Fruit fly (Drosophila melanogaster): ENCODE measurements around the gene grn.

The grn gene

DNA sequence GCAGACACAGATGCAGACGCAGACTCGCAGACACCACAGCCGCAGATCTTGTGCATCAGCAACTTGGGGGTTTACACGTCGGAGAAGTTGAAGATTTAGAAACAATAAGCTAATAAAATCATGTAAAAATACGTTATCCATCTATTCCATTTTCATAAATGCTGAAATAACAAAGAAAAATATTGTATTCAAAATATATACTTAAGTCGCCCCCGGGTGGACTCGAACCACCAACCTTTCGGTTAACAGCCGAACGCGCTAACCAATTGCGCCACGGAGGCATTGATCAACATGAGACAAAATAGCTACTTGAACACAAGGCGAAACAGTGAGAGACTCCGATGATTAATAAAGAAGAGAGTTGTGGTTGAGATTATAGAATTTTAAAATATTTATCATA, 41.9 kb downstream of the grn start (continued):
- no peak for TF ChIP-seq CG10979 (tag; optimal IDR thresholded peaks at IDR 0.05)
- TF ChIP-seq CG14050 (GFP tag; IDR thresholded peaks at IDR 0.05), result no peak
- peak; percentile 44; the same call in 2 of the 4 replicates for TF ChIP-seq Dll (GFP tag; IDR thresholded peaks at IDR 0.05; ENCODE audit: partially characterized antibody)
- no peak for TF ChIP-seq CG17802 (tag; optimal IDR thresholded peaks at IDR 0.05)
- TF ChIP-seq CG1792 (GFP tag; optimal IDR thresholded peaks at IDR 0.05), result no peak
- no peak for TF ChIP-seq Oli (tag; optimal IDR thresholded peaks at IDR 0.05)
- TF ChIP-seq disco-r (GFP tag; optimal IDR thresholded peaks at IDR 0.05), result no peak
- no peak for TF ChIP-seq ab (GFP tag; optimal IDR thresholded peaks at IDR 0.05)
- TF ChIP-seq wor (GFP tag; IDR thresholded peaks at IDR 0.05), result no peak
- TF ChIP-seq CG4707 (GFP tag; optimal IDR thresholded peaks at IDR 0.05), result no peak
- no peak for TF ChIP-seq Elba2 (GFP tag; optimal IDR thresholded peaks at IDR 0.05)
- no peak for TF ChIP-seq D (optimal IDR thresholded peaks at IDR 0.05)
- no peak for TF ChIP-seq D (GFP tag; optimal IDR thresholded peaks at IDR 0.05)
- no peak for TF ChIP-seq CG32772 (GFP tag; IDR thresholded peaks at IDR 0.05)
- TF ChIP-seq CG32532 (GFP tag; IDR thresholded peaks at IDR 0.05), result no peak
- TF ChIP-seq hbn (GFP tag; IDR thresholded peaks at IDR 0.05; ENCODE audit: partially characterized antibody), result peak; percentile 35
- no peak for TF ChIP-seq Optix (GFP tag; IDR thresholded peaks at IDR 0.05)
- TF ChIP-seq hb (GFP tag; IDR thresholded peaks at IDR 0.05; ENCODE audit: partially characterized antibody), result 0 out of 3 replicates have a peak, but pooled peaks have one; percentile 46
- no peak for TF ChIP-seq CG5953 (GFP tag; IDR thresholded peaks at IDR 0.05)
- TF ChIP-seq oc (tag; optimal IDR thresholded peaks at IDR 0.05), result no peak
- no peak for TF ChIP-seq luna (GFP tag; optimal IDR thresholded peaks at IDR 0.05)
- TF ChIP-seq p53 (GFP tag; optimal IDR thresholded peaks at IDR 0.05), result no peak
- no peak for TF ChIP-seq Fer2 (tag; optimal IDR thresholded peaks at IDR 0.05)
- no peak; the same call in 1 of the 2 replicates for TF ChIP-seq ara (GFP tag; IDR thresholded peaks at IDR 0.05)
- TF ChIP-seq E2f2 (GFP tag; IDR thresholded peaks at IDR 0.05), result no peak
- no peak for TF ChIP-seq CG31365 (tag; optimal IDR thresholded peaks at IDR 0.05)
- no peak for TF ChIP-seq sc (optimal IDR thresholded peaks at IDR 0.05)
- TF ChIP-seq sc (GFP tag; optimal IDR thresholded peaks at IDR 0.05), result no peak
- TF ChIP-seq CG9797 (GFP tag; optimal IDR thresholded peaks at IDR 0.05), result no peak
- TF ChIP-seq sob (GFP tag; IDR thresholded peaks at IDR 0.05), result no peak
- TF ChIP-seq BEAF-32 (GFP tag; optimal IDR thresholded peaks at IDR 0.05), result no peak
- TF ChIP-seq Fer3 (tag; optimal IDR thresholded peaks at IDR 0.05), result no peak
- no peak for TF ChIP-seq CG11093 (GFP tag; IDR thresholded peaks at IDR 0.05)
- TF ChIP-seq br (optimal IDR thresholded peaks at IDR 0.05), result no peak
- no peak for TF ChIP-seq sd (tag; optimal IDR thresholded peaks at IDR 0.05)
- no peak for TF ChIP-seq CG8944 (GFP tag; optimal IDR thresholded peaks at IDR 0.05)
- TF ChIP-seq vvl (GFP tag; IDR thresholded peaks at IDR 0.05), result peak; percentile 44; the same call in 1 of the 2 replicates
- no peak for TF ChIP-seq CG18476 (GFP tag; optimal IDR thresholded peaks at IDR 0.05)
- TF ChIP-seq GATAe (GFP tag; conservative IDR thresholded peaks at IDR 0.05), result no peak
- TF ChIP-seq H15 (GFP tag; IDR thresholded peaks at IDR 0.05), result no peak
- TF ChIP-seq CrebB (tag; optimal IDR thresholded peaks at IDR 0.05), result no peak
- no peak for TF ChIP-seq toy (GFP tag; IDR thresholded peaks at IDR 0.05)
- TF ChIP-seq CG10654 (GFP tag; optimal IDR thresholded peaks at IDR 0.05), result no peak
- TF ChIP-seq Nf-YB (GFP tag; optimal IDR thresholded peaks at IDR 0.05), result no peak
- no peak for TF ChIP-seq NfI (GFP tag; optimal IDR thresholded peaks at IDR 0.05)
- TF ChIP-seq HLH4C (GFP tag; IDR thresholded peaks at IDR 0.05; ENCODE audit: partially characterized antibody), result peak; percentile 56
- TF ChIP-seq BtbVII (GFP tag; optimal IDR thresholded peaks at IDR 0.05), result no peak
- no peak for TF ChIP-seq Atf6 (GFP tag; IDR thresholded peaks at IDR 0.05)
- no peak for TF ChIP-seq CG3995 (GFP tag; optimal IDR thresholded peaks at IDR 0.05)
- TF ChIP-seq sisA (GFP tag; IDR thresholded peaks at IDR 0.05), result no peak
- no peak for TF ChIP-seq CG12942 (GFP tag; optimal IDR thresholded peaks at IDR 0.05)
- TF ChIP-seq E2f1 (GFP tag; IDR thresholded peaks at IDR 0.05), result no peak
- no peak for TF ChIP-seq slbo (GFP tag; IDR thresholded peaks at IDR 0.05)

Data from whole organism, embryonic.